Fruit fly (Drosophila melanogaster) whole organism, larva: ENCODE measurements around the gene Usp16-45.

Source experiments
- noc ChIP-seq: fragments of 200-800 bp; sonication (Bioruptor generic); optimal IDR thresholded peaks from 3 replicates; lab custom pipeline; 2019; ENCODE audit warnings: missing biosample characterization, mild to moderate bottlenecking, missing genetic modification characterization, moderate library complexity

Usp16-45 gene

dm6 chrX:5421407-5422250, at the start of gene Usp16-45:
Gene Usp16-45 (plus strand): TSS chrX:5421533.
- TF ChIP-seq noc, result no peak

dm6 chrX:5382539-5382938, 38.8 kb upstream of the Usp16-45 start:
- no peak for TF ChIP-seq noc

- no peak for TF ChIP-seq noc
Measured at dm6 chrX:5408869-5409268, 12.5 kb upstream of the Usp16-45 start.

- TF ChIP-seq noc, result no peak
Measured at dm6 chrX:5410749-5411148, 10.6 kb upstream of the Usp16-45 start, which contains the start of gene NAAT1. Gene NAAT1 (minus strand): TSS chrX:5410849.

dm6 chrX:5417836-5418554, 3.3 kb upstream of the Usp16-45 start:
- TF ChIP-seq noc, result no peak

dm6 chrX:5418555-5419044, 2.7 kb upstream of the Usp16-45 start:
- no peak for TF ChIP-seq noc

dm6 chrX:5419045-5419901, 2.1 kb upstream of the Usp16-45 start:
- peak; percentile 56 for TF ChIP-seq noc

- TF ChIP-seq noc, result no peak
Measured at dm6 chrX:5419905-5420567, 1.3 kb upstream of the Usp16-45 start.

- TF ChIP-seq noc, result peak; percentile 48
Measured at dm6 chrX:5420568-5421019, 739 bp upstream of the Usp16-45 start, which contains the start of gene spoon. Gene spoon (minus strand): TSS chrX:5420867.

- no peak for TF ChIP-seq noc
Measured at dm6 chrX:5422251-5422551, 868 bp downstream of the Usp16-45 start.

- TF ChIP-seq noc, result peak; percentile 12
Measured at dm6 chrX:5427261-5427660, 5.9 kb downstream of the Usp16-45 start, which contains the start of gene CG16756. Gene CG16756 (plus strand): TSS chrX:5427517.

- TF ChIP-seq noc, result peak; percentile 50
Measured at dm6 chrX:5428341-5429077, 7.2 kb downstream of the Usp16-45 start.

- no peak for TF ChIP-seq noc
Measured at dm6 chrX:5429271-5429670, 7.9 kb downstream of the Usp16-45 start, which contains the start of gene CG15784. Gene CG15784 (plus strand): TSS chrX:5429571.

dm6 chrX:5429778-5430576, 8.6 kb downstream of the Usp16-45 start:
- TF ChIP-seq noc, result peak; percentile 93
